Fruit fly (Drosophila melanogaster) whole organism, embryonic: Measurements from ENCODE around the gene CG4709.

ENCODE experiments used
- B-H2 ChIP-seq: fragments of 200-800 bp; sonication (Bioruptor generic); optimal IDR thresholded peaks from 2 replicates; lab custom pipeline; 2018; ENCODE audit warnings: missing biosample characterization, mild to moderate bottlenecking, missing genetic modification characterization
- Blimp-1 ChIP-seq: fragments of 200-800 bp; sonication (Bioruptor generic); optimal IDR thresholded peaks from 3 replicates; lab custom pipeline; 2018; ENCODE audit warnings: missing biosample characterization, missing genetic modification characterization, mild to moderate bottlenecking, moderate library complexity, missing genetic modification reagents
- CG10274 ChIP-seq: fragments of 200-800 bp; sonication (Bioruptor generic); optimal IDR thresholded peaks from 3 replicates; lab custom pipeline; 2017; ENCODE audit warnings: missing biosample characterization, mild to moderate bottlenecking, missing genetic modification characterization
- CG10959 ChIP-seq: fragments of 200-800 bp; sonication (Bioruptor generic); IDR thresholded peaks from 2 replicates; pipeline ENCODE4 v1.3.6; 2022; ENCODE audit warnings: missing biosample characterization, missing genetic modification characterization
- CG11247 ChIP-seq: fragments of 200-800 bp; sonication (Bioruptor generic); IDR thresholded peaks from 2 replicates; pipeline ENCODE4 v1.3.6; 2022; ENCODE audit warnings: missing biosample characterization, missing genetic modification characterization
- CG11695 ChIP-seq: fragments of 200-800 bp; sonication (Bioruptor generic); IDR thresholded peaks from 3 replicates; pipeline ENCODE4 v1.3.6; 2022; ENCODE audit warnings: missing biosample characterization, missing genetic modification characterization
- CG17186 ChIP-seq: fragments of 200-800 bp; sonication (Bioruptor generic); optimal IDR thresholded peaks from 3 replicates; lab custom pipeline; 2017; ENCODE audit warnings: missing biosample characterization, missing genetic modification reagents, missing genetic modification characterization
- CG17385 ChIP-seq: fragments of 200-800 bp; sonication (Bioruptor generic); optimal IDR thresholded peaks from 3 replicates; lab custom pipeline; 2018; ENCODE audit warnings: missing biosample characterization, mild to moderate bottlenecking, missing genetic modification characterization
- CG18619 ChIP-seq: fragments of 200-800 bp; sonication (Bioruptor generic); optimal IDR thresholded peaks from 3 replicates; lab custom pipeline; 2017; ENCODE audit warnings: missing biosample characterization, mild to moderate bottlenecking, missing genetic modification characterization
- CG30020 ChIP-seq: fragments of 200-800 bp; optimal IDR thresholded peaks from 2 replicates; lab custom pipeline; 2019; ENCODE audit warnings: missing biosample characterization, mild to moderate bottlenecking, missing genetic modification characterization, moderate library complexity
- CG3407 ChIP-seq: fragments of 200-800 bp; sonication (Bioruptor generic); optimal IDR thresholded peaks from 2 replicates; lab custom pipeline; 2018; ENCODE audit warnings: missing biosample characterization, mild to moderate bottlenecking, missing genetic modification characterization
- CG3995 ChIP-seq: fragments of 200-800 bp; sonication (Bioruptor generic); optimal IDR thresholded peaks from 3 replicates; lab custom pipeline; 2016; ENCODE audit warnings: missing biosample characterization, missing genetic modification characterization
- CG4707 ChIP-seq: fragments of 200-800 bp; sonication (Bioruptor generic); optimal IDR thresholded peaks from 2 replicates; lab custom pipeline; 2018; ENCODE audit warnings: missing biosample characterization, mild to moderate bottlenecking, missing genetic modification characterization, moderate library complexity
- CG5953 ChIP-seq: fragments of 200-800 bp; sonication (Bioruptor generic); IDR thresholded peaks from 2 replicates; pipeline ENCODE4 v1.3.6; 2022; ENCODE audit warnings: missing biosample characterization, missing genetic modification characterization
- CG6175 ChIP-seq: fragments of 200-800 bp; sonication (Bioruptor generic); IDR thresholded peaks from 3 replicates; pipeline ENCODE4 v1.3.6; 2022; ENCODE audit warnings: missing biosample characterization, missing genetic modification characterization
- CG6254 ChIP-seq: fragments of 200-800 bp; sonication (Bioruptor generic); optimal IDR thresholded peaks from 3 replicates; lab custom pipeline; 2017; ENCODE audit warnings: mild to moderate bottlenecking, missing biosample characterization, missing genetic modification reagents, missing genetic modification characterization
- CG8359 ChIP-seq: fragments of 200-800 bp; sonication (Bioruptor generic); optimal IDR thresholded peaks from 2 replicates; lab custom pipeline; 2017; ENCODE audit warnings: missing biosample characterization, mild to moderate bottlenecking, missing genetic modification characterization, borderline replicate concordance
- CrebB ChIP-seq: fragments of 200-800 bp; sonication (Bioruptor generic); optimal IDR thresholded peaks from 3 replicates; lab custom pipeline; 2018; ENCODE audit warnings: missing biosample characterization, mild to moderate bottlenecking, missing genetic modification characterization
- D19A ChIP-seq: fragments of 200-800 bp; optimal IDR thresholded peaks from 3 replicates; lab custom pipeline; 2019; ENCODE audit warnings: missing biosample characterization, mild to moderate bottlenecking, missing genetic modification characterization, moderate library complexity
- Dbx ChIP-seq: fragments of 200-800 bp; sonication (Bioruptor generic); IDR thresholded peaks from 3 replicates; pipeline ENCODE4 v1.3.6; 2022; ENCODE audit warnings: missing biosample characterization, missing genetic modification characterization
- Eip74EF ChIP-seq, 2 experiments: fragments of 200-800 bp in 1 of 2; fragments of >200 bp in 1 of 2; sonication (Bioruptor generic) in 1 of 2; optimal IDR thresholded peaks; 2 replicates each; lab custom pipeline; 2017 to 2019; ENCODE audit warnings: missing biosample characterization in 2 of 2, missing genetic modification characterization in 2 of 2, mild to moderate bottlenecking in 1 of 2, moderate library complexity in 1 of 2
- Fer2 ChIP-seq: fragments of 200-800 bp; sonication (Bioruptor generic); optimal IDR thresholded peaks from 2 replicates; lab custom pipeline; 2018; ENCODE audit warnings: missing biosample characterization, mild to moderate bottlenecking, missing genetic modification characterization, moderate library complexity
- HmgD ChIP-seq: fragments of 200-800 bp; sonication (Bioruptor generic); optimal IDR thresholded peaks from 3 replicates; lab custom pipeline; 2016; ENCODE audit warnings: missing biosample characterization, missing genetic modification characterization
- HmgZ ChIP-seq: fragments of 200-800 bp; sonication (Bioruptor generic); optimal IDR thresholded peaks from 2 replicates; lab custom pipeline; 2018; ENCODE audit warnings: missing biosample characterization, mild to moderate bottlenecking, missing genetic modification characterization
- Hr39 ChIP-seq: fragments of >200 bp; optimal IDR thresholded peaks from 2 replicates; lab custom pipeline; 2017
- Hr78 ChIP-seq, 2 experiments: fragments of 200-800 bp in 1 of 2; fragments of >200 bp in 1 of 2; sonication (Bioruptor generic) in 1 of 2; optimal IDR thresholded peaks; 2 replicates each; lab custom pipeline; 2017 to 2019; ENCODE audit warnings: missing biosample characterization in 2 of 2, missing genetic modification characterization in 2 of 2, mild to moderate bottlenecking in 1 of 2, moderate library complexity in 1 of 2
- MESR4 ChIP-seq: fragments of 200-800 bp; sonication (Bioruptor generic); optimal IDR thresholded peaks from 2 replicates; lab custom pipeline; 2018; ENCODE audit warnings: missing biosample characterization, mild to moderate bottlenecking, missing genetic modification characterization, moderate library complexity
- Max ChIP-seq: fragments of 200-800 bp; sonication (Bioruptor generic); optimal IDR thresholded peaks from 2 replicates; lab custom pipeline; 2016; ENCODE audit warnings: missing biosample characterization, mild to moderate bottlenecking, missing genetic modification characterization
- Med ChIP-seq: fragments of 200-800 bp; sonication (Bioruptor generic); peaks from one replicate; lab custom pipeline; 2016; ENCODE audit warnings: missing biosample characterization, missing genetic modification characterization, mild to moderate bottlenecking, inconsistent platforms, moderate library complexity
- PHDP ChIP-seq: fragments of 200-800 bp; sonication (Bioruptor generic); optimal IDR thresholded peaks from 3 replicates; lab custom pipeline; 2018; ENCODE audit warnings: missing biosample characterization, mild to moderate bottlenecking, missing genetic modification characterization, moderate library complexity
- Pdp1 ChIP-seq, 2 experiments: fragments of 200-800 bp; sonication (Bioruptor generic); optimal IDR thresholded peaks; 3 replicates each; lab custom pipeline; 2016; ENCODE audit warnings: missing biosample characterization in 2 of 2, missing genetic modification characterization in 2 of 2, mild to moderate bottlenecking in 1 of 2, moderate library complexity in 1 of 2
- Poxn ChIP-seq: fragments of 200-800 bp; sonication (Bioruptor generic); IDR thresholded peaks from 2 replicates; pipeline ENCODE4 v1.3.6; 2022; ENCODE audit warnings: missing biosample characterization, missing genetic modification characterization
- Sox100B ChIP-seq: fragments of 200-800 bp; sonication (Bioruptor generic); optimal IDR thresholded peaks from 3 replicates; lab custom pipeline; 2018; ENCODE audit warnings: missing biosample characterization, mild to moderate bottlenecking, missing genetic modification characterization
- abd-A ChIP-seq: fragments of 200-800 bp; sonication (Bioruptor generic); optimal IDR thresholded peaks from 3 replicates; lab custom pipeline; 2019; ENCODE audit warnings: missing biosample characterization, mild to moderate bottlenecking, missing genetic modification characterization, moderate library complexity
- bab2 ChIP-seq: fragments of 200-800 bp; sonication (Bioruptor generic); optimal IDR thresholded peaks from 2 replicates; lab custom pipeline; 2016; ENCODE audit warnings: missing biosample characterization, missing genetic modification characterization
- chinmo ChIP-seq: fragments of 200-800 bp; sonication (Bioruptor generic); IDR thresholded peaks from 4 replicates; pipeline ENCODE4 v1.3.6; 2022; ENCODE audit warnings: missing biosample characterization, missing genetic modification characterization; ENCODE audit not compliant: partially characterized antibody
- croc ChIP-seq: fragments of 200-800 bp; sonication (Bioruptor generic); conservative IDR thresholded peaks from 3 replicates; pipeline ENCODE4 v1.3.6; 2022; ENCODE audit warnings: missing biosample characterization, missing genetic modification characterization
- fu2 ChIP-seq: fragments of 200-800 bp; sonication (Bioruptor generic); optimal IDR thresholded peaks from 2 replicates; lab custom pipeline; 2016; ENCODE audit warnings: missing biosample characterization, missing genetic modification characterization
- hb ChIP-seq: fragments of 200-800 bp; sonication (Bioruptor generic); IDR thresholded peaks from 3 replicates; pipeline ENCODE4 v1.3.6; 2022; ENCODE audit warnings: missing biosample characterization, missing genetic modification characterization; ENCODE audit not compliant: partially characterized antibody
- ken ChIP-seq: fragments of 200-800 bp; sonication (Bioruptor generic); IDR thresholded peaks from 3 replicates; pipeline ENCODE4 v1.3.6; 2022; ENCODE audit warnings: missing biosample characterization, missing genetic modification characterization
- lab ChIP-seq: fragments of 200-800 bp; sonication (Bioruptor generic); optimal IDR thresholded peaks from 3 replicates; lab custom pipeline; 2017; ENCODE audit warnings: missing biosample characterization, missing genetic modification characterization, mild to moderate bottlenecking, moderate library complexity, missing genetic modification reagents
- lmd ChIP-seq: fragments of 200-800 bp; sonication (Bioruptor generic); IDR thresholded peaks from 2 replicates; pipeline ENCODE4 v1.3.6; 2022; ENCODE audit warnings: missing biosample characterization, missing genetic modification characterization
- mirr ChIP-seq: fragments of 200-800 bp; sonication (Bioruptor generic); optimal IDR thresholded peaks from 3 replicates; lab custom pipeline; 2018; ENCODE audit warnings: missing biosample characterization, mild to moderate bottlenecking, missing genetic modification characterization
- nmo ChIP-seq: fragments of 200-800 bp; sonication (Bioruptor generic); optimal IDR thresholded peaks from 2 replicates; lab custom pipeline; 2018; ENCODE audit warnings: missing biosample characterization, mild to moderate bottlenecking, missing genetic modification characterization, moderate library complexity
- shn ChIP-seq: fragments of 200-800 bp; sonication (Bioruptor generic); optimal IDR thresholded peaks from 3 replicates; lab custom pipeline; 2016; ENCODE audit warnings: missing biosample characterization, missing genetic modification characterization
- ssp ChIP-seq: fragments of 200-800 bp; sonication (Bioruptor generic); IDR thresholded peaks from 2 replicates; pipeline ENCODE4 v1.3.6; 2022; ENCODE audit warnings: missing biosample characterization, missing genetic modification characterization
- sug ChIP-seq: fragments of 200-800 bp; optimal IDR thresholded peaks from 2 replicates; lab custom pipeline; 2019; ENCODE audit warnings: missing biosample characterization, mild to moderate bottlenecking, missing genetic modification characterization, moderate library complexity
- z ChIP-seq: fragments of 200-800 bp; sonication (Bioruptor generic); IDR thresholded peaks from 3 replicates; pipeline ENCODE4 v1.3.6; 2022; ENCODE audit warnings: missing biosample characterization, missing genetic modification characterization
- zen2 ChIP-seq: fragments of 200-800 bp; sonication (Bioruptor generic); IDR thresholded peaks from 3 replicates; pipeline ENCODE4 v1.3.6; 2022; ENCODE audit warnings: missing biosample characterization, missing genetic modification characterization; ENCODE audit not compliant: partially characterized antibody

Gene CG4709

DNA sequence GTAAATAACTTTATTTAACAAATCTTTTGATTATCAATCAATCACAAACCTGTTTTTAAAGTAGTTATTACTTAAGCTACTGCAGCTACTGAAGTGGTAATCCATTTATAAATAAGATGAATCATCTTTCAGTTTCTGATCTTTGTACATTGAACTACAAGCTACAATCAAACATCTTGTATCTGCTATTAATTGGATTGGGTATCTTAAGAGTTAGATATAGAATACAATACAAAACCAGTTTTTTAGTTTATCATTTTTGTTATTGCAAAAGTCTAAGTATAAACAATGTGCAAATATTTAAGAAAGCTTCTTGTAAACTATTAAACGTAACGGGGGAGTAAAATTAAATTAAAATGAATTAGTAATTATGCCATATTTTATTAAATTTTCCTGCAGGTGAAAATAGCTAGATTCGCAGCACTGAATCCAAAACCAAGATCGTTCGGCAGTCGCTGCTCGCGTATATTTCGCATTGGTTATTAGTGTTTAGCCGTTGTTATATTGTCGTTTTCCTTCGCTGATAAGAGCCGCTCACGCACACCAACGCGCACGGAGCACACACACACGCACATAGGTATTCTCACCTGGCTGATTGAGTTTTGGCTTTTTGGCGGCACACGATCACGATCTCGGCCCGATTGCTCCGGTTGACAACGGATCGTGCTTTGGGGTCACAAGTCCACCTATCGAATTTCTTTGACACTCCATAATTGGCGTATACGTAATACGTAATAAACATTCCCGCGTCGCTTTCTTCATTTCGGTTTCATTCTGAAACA is 6.2 kb upstream of the CG4709 start (continued):
- TF ChIP-seq CG11247 (GFP tag; lab: Robert Waterston, UW) (no peak), mirr (GFP tag; lab: Kevin White, UChicago) (peak; percentile 81), CG10959 (no peak), Max (GFP tag; lab: Kevin White, UChicago) (no peak), CG17385 (GFP tag; lab: Kevin White, UChicago) (no peak), hb (no peak), CG5953 (GFP tag; lab: Robert Waterston, UW) (no peak), fu2 (GFP tag; lab: Kevin White, UChicago) (no peak), Fer2 (tag; lab: Kevin White, UChicago) (no peak), abd-A (tag; lab: Kevin White, UChicago) (no peak), z (GFP tag; lab: Robert Waterston, UW) (no peak), CG30020 (no peak), PHDP (tag; lab: Kevin White, UChicago) (no peak), HmgZ (peak; percentile 8), CG3407 (GFP tag; lab: Kevin White, UChicago) (no peak), Med (GFP tag; lab: Kevin White, UChicago) (peak; percentile 56), Poxn (no peak), Hr78 (GFP tag; optimal IDR thresholded peaks at IDR 0.05; lab: Kevin White, UChicago) (peak in 1 of 2 experiments; percentile 77), ken (GFP tag; lab: Robert Waterston, UW) (no peak), Hr39 (lab: Kevin White, UChicago) (no peak), bab2 (GFP tag; lab: Kevin White, UChicago) (no peak), shn (GFP tag; lab: Kevin White, UChicago) (no peak), Dbx (GFP tag; lab: Robert Waterston, UW) (no peak), MESR4 (no peak), CG8359 (GFP tag; lab: Kevin White, UChicago) (no peak), nmo (GFP tag; lab: Kevin White, UChicago) (peak; percentile 3), chinmo (GFP tag; lab: Robert Waterston, UW) (peak; percentile 84; the same call in 3 of the 4 replicates), CG3995 (peak; percentile 13), HmgD (GFP tag; lab: Kevin White, UChicago) (no peak), CrebB (tag; lab: Kevin White, UChicago) (no peak), CG4707 (GFP tag; lab: Kevin White, UChicago) (no peak), Sox100B (GFP tag; lab: Kevin White, UChicago) (no peak), CG6175 (GFP tag; lab: Robert Waterston, UW) (no peak), Pdp1 (GFP tag; optimal IDR thresholded peaks at IDR 0.05; lab: Kevin White, UChicago) (peak in 1 of 2 experiments; percentile 62), CG6254 (GFP tag; lab: Kevin White, UChicago) (no peak), D19A (no peak), CG11695 (GFP tag; lab: Robert Waterston, UW) (no peak), B-H2 (GFP tag; lab: Kevin White, UChicago) (peak; percentile 39), CG17186 (GFP tag; lab: Kevin White, UChicago) (no peak), sug (tag; lab: Kevin White, UChicago) (peak; percentile 59), Eip74EF (GFP tag; optimal IDR thresholded peaks at IDR 0.05; lab: Kevin White, UChicago) (no peak), CG10274 (GFP tag; lab: Kevin White, UChicago) (no peak), ssp (no peak), croc (GFP tag; lab: Robert Waterston, UW) (no peak), Blimp-1 (GFP tag; lab: Kevin White, UChicago) (peak; percentile 33), zen2 (no peak), lab (GFP tag; lab: Kevin White, UChicago) (peak; percentile 19), lmd (GFP tag; lab: Robert Waterston, UW) (no peak), CG18619 (GFP tag; lab: Kevin White, UChicago) (no peak)
